Worm (Caenorhabditis elegans) whole organism, late embryonic: ENCODE results near the gene ZK1320.3.

Experiments
- C38D4.7 ChIP-seq: fragments of 200-800 bp; sonication (Bioruptor generic); optimal IDR thresholded peaks from 2 replicates; lab custom pipeline; 2018; ENCODE audit warnings: mild to moderate bottlenecking, missing genetic modification characterization, moderate library complexity, missing compliant biosample characterization
- Y22D7AL.16 ChIP-seq: sonication (generic microtip); optimal IDR thresholded peaks from 2 replicates; lab custom pipeline; 2016; ENCODE audit warnings: missing genetic modification characterization, missing compliant biosample characterization
- ama-1 ChIP-seq: fragments of 150-350 bp; optimal IDR thresholded peaks from 2 replicates; lab custom pipeline; 2014
- ceh-22 ChIP-seq: sonication (generic microtip); optimal IDR thresholded peaks from 2 replicates; lab custom pipeline; 2017; ENCODE audit warnings: missing biosample characterization, missing genetic modification characterization
- ceh-31 ChIP-seq: sonication (generic microtip); optimal IDR thresholded peaks from 2 replicates; lab custom pipeline; 2016; ENCODE audit warnings: missing genetic modification characterization, missing compliant biosample characterization
- ceh-34 ChIP-seq: sonication (generic microtip); optimal IDR thresholded peaks from 2 replicates; lab custom pipeline; 2016; ENCODE audit warnings: mild to moderate bottlenecking, missing genetic modification characterization, missing compliant biosample characterization
- ceh-48 ChIP-seq: sonication (generic microtip); optimal IDR thresholded peaks from 2 replicates; lab custom pipeline; 2016; ENCODE audit warnings: missing genetic modification characterization, inconsistent platforms, missing compliant biosample characterization
- che-1 ChIP-seq: sonication (generic microtip); optimal IDR thresholded peaks from 2 replicates; lab custom pipeline; 2016; ENCODE audit warnings: mild to moderate bottlenecking, missing genetic modification characterization, missing compliant biosample characterization
- eyg-1 ChIP-seq: sonication (generic microtip); optimal IDR thresholded peaks from 2 replicates; lab custom pipeline; 2016; ENCODE audit warnings: missing genotype, missing genetic modification characterization, missing compliant biosample characterization
- fkh-6 ChIP-seq: sonication (generic microtip); optimal IDR thresholded peaks from 2 replicates; lab custom pipeline; 2016; ENCODE audit warnings: missing genetic modification characterization, missing compliant biosample characterization
- hlh-30 ChIP-seq: sonication (generic microtip); optimal IDR thresholded peaks from 2 replicates; lab custom pipeline; 2017; ENCODE audit warnings: antibody characterized with exemption, missing genetic modification characterization, missing compliant biosample characterization; ENCODE audit not compliant: insufficient read depth
- hlh-8 ChIP-seq: sonication (generic microtip); optimal IDR thresholded peaks from 2 replicates; lab custom pipeline; 2016; ENCODE audit warnings: missing genotype, missing genetic modification characterization, missing compliant biosample characterization
- mec-3 ChIP-seq: sonication (generic microtip); optimal IDR thresholded peaks from 2 replicates; lab custom pipeline; 2016; ENCODE audit warnings: borderline replicate concordance, missing genetic modification characterization, missing compliant biosample characterization
- nfya-1 ChIP-seq: sonication (generic microtip); optimal IDR thresholded peaks from 2 replicates; lab custom pipeline; 2017; ENCODE audit warnings: missing genetic modification characterization, mild to moderate bottlenecking, missing compliant biosample characterization, antibody characterized with exemption, moderate library complexity
- nhr-11 ChIP-seq: fragments of 150-350 bp; optimal IDR thresholded peaks from 2 replicates; lab custom pipeline; 2014; ENCODE audit warnings: missing biosample characterization, missing genetic modification characterization
- pax-1 ChIP-seq: fragments of 150-350 bp; optimal IDR thresholded peaks from 2 replicates; lab custom pipeline; 2014; ENCODE audit warnings: missing biosample characterization, missing genetic modification characterization
- pros-1 ChIP-seq: fragments of 150-350 bp; optimal IDR thresholded peaks from 2 replicates; lab custom pipeline; 2014; ENCODE audit warnings: missing biosample characterization, missing genetic modification reagents, missing genetic modification characterization
- ref-2 ChIP-seq: sonication (generic microtip); optimal IDR thresholded peaks from 2 replicates; lab custom pipeline; 2016; ENCODE audit warnings: missing genetic modification characterization, missing compliant biosample characterization
- syd-9 ChIP-seq: sonication (generic microtip); optimal IDR thresholded peaks from 2 replicates; lab custom pipeline; 2016; ENCODE audit warnings: mild to moderate bottlenecking, missing genetic modification characterization, moderate library complexity, missing compliant biosample characterization
- unc-42 ChIP-seq: sonication (generic microtip); optimal IDR thresholded peaks from 2 replicates; lab custom pipeline; 2016; ENCODE audit warnings: missing genotype, missing genetic modification characterization, missing compliant biosample characterization
- unc-55 ChIP-seq: sonication (generic microtip); optimal IDR thresholded peaks from 2 replicates; lab custom pipeline; 2017; ENCODE audit warnings: missing biosample characterization, missing genetic modification reagents, missing genetic modification characterization

The ZK1320.3 gene

ce11 chrII:9614728-9615127, 45.5 kb downstream of the ZK1320.3 start, which contains the start of gene hlh-6:
Gene hlh-6, minus strand, starts transcription at chrII:9614828.
- TF ChIP-seq fkh-6 (tag; lab: Kevin White, UChicago) = no peak
- TF ChIP-seq, all 69 proteins: peak for 0

ce11 chrII:9611347-9611923, 48.8 kb downstream of the ZK1320.3 start, which contains the start of the genes T15H9.5 and T15H9.4:
Gene T15H9.5, minus strand, starts transcription at chrII:9611447.
Gene T15H9.4, plus strand, starts transcription at chrII:9611873.
- TF ChIP-seq C38D4.7 = no peak
- no peak for TF ChIP-seq mec-3 (tag; lab: Kevin White, UChicago)
- no peak for TF ChIP-seq hlh-8 (tag; lab: Kevin White, UChicago)
- TF ChIP-seq che-1 (tag; lab: Kevin White, UChicago) = no peak
- TF ChIP-seq ceh-31 (tag; lab: Kevin White, UChicago) = no peak
- no peak for TF ChIP-seq eyg-1
- TF ChIP-seq pax-1 = no peak
- TF ChIP-seq unc-55 (GFP tag; lab: Kevin White, UChicago) = no peak
- no peak for TF ChIP-seq Y22D7AL.16 (tag; lab: Kevin White, UChicago)
- TF ChIP-seq nfya-1 (tag; lab: Kevin White, UChicago) = no peak
- TF ChIP-seq unc-42 (tag; lab: Kevin White, UChicago) = no peak
- no peak for TF ChIP-seq syd-9 (tag; lab: Kevin White, UChicago)
- no peak for TF ChIP-seq ref-2
- TF ChIP-seq fkh-6 (tag; lab: Kevin White, UChicago) = no peak
- TF ChIP-seq ceh-48 = no peak
- no peak for TF ChIP-seq nhr-11 (tag; lab: Kevin White, UChicago)

- TF ChIP-seq hlh-30 (tag; lab: Kevin White, UChicago) (no peak), pros-1 (tag; lab: Kevin White, UChicago) (no peak), C38D4.7 (no peak), ceh-34 (tag; lab: Kevin White, UChicago) (no peak), ceh-22 (tag; lab: Kevin White, UChicago) (no peak), ama-1 (no peak)
These were observed 50.9 kb downstream of the ZK1320.3 start, which contains the start of gene pap-2 for ce11 chrII:9609296-9609695. Gene pap-2, minus strand, starts transcription at chrII:9609396.
